Worm (Caenorhabditis elegans): Measurements from ENCODE around the gene C33F10.14.

Gene C33F10.14

DNA sequence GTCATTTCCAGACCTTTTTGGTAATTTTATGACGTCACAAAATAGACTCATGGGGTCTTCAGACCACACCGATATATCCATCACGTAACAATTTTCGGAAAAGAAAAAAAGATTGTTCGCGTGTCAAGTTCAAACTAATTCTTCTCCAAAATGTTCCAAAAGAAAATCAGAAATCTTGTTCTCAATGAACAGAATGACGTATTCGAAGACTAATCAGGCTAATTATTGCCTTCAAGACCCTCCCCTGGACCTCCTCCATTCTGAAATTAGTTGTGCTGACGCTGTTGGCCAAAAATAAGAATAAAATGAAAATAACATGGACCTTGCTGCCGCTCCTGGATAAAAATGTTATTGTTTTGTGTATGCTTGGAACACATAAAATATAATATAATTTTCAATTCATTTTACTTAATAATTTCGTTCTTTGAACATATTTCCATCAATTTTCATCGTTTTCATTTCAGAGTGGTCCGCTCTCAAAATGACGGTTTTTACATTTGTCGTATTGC lies 7.3 kb upstream of the C33F10.14 start, which contains the start of gene F26G1.15:
F26G1.15 (plus strand) TSS at position 459 of the 509 bp plus-strand sequence.
- no peak for TF ChIP-seq sea-1 (GFP tag; conservative IDR thresholded peaks at IDR 0.05)
- no peak for TF ChIP-seq ama-1 (optimal IDR thresholded peaks at IDR 0.05)
- no peak for TF ChIP-seq pes-1 (GFP tag; IDR thresholded peaks at IDR 0.05)
- TF ChIP-seq scrt-1 (GFP tag; IDR thresholded peaks at IDR 0.05), result no peak
- TF ChIP-seq hmbx-1 (tag; optimal IDR thresholded peaks at IDR 0.05), result no peak
- TF ChIP-seq F13C5.2 (tag; optimal IDR thresholded peaks at IDR 0.05), result no peak
- no peak for TF ChIP-seq aly-1 (tag; optimal IDR thresholded peaks at IDR 0.05)
- no peak for TF ChIP-seq ceh-13 (GFP tag; optimal IDR thresholded peaks at IDR 0.05)
- TF ChIP-seq tbx-37 (GFP tag; conservative IDR thresholded peaks at IDR 0.05), result no peak
- no peak for TF ChIP-seq hmg-4 (GFP tag; optimal IDR thresholded peaks at IDR 0.05)
- TF ChIP-seq ets-7 (tag; optimal IDR thresholded peaks at IDR 0.05), result no peak
- TF ChIP-seq tbx-11 (GFP tag; IDR thresholded peaks at IDR 0.05), result no peak
- TF ChIP-seq flt-1 (GFP tag; IDR thresholded peaks at IDR 0.05), result no peak
- no peak for TF ChIP-seq B0310.2 (tag; optimal IDR thresholded peaks at IDR 0.05)
- no peak for TF ChIP-seq tra-4 (tag; optimal IDR thresholded peaks at IDR 0.05)

ce11 chrII:4790687-4791086 lies 6.5 kb upstream of the C33F10.14 start:
- TF ChIP-seq flt-1 (GFP tag; IDR thresholded peaks at IDR 0.05) (no peak), ama-1 (optimal IDR thresholded peaks at IDR 0.05) (no peak), F13C5.2 (tag; optimal IDR thresholded peaks at IDR 0.05) (no peak), scrt-1 (GFP tag; IDR thresholded peaks at IDR 0.05) (no peak), aly-1 (tag; optimal IDR thresholded peaks at IDR 0.05) (no peak), ets-7 (tag; optimal IDR thresholded peaks at IDR 0.05) (no peak), sea-1 (GFP tag; conservative IDR thresholded peaks at IDR 0.05) (no peak), hnd-1 (tag; optimal IDR thresholded peaks at IDR 0.05) (no peak), pes-1 (GFP tag; IDR thresholded peaks at IDR 0.05) (no peak), ceh-13 (GFP tag; optimal IDR thresholded peaks at IDR 0.05) (no peak)

DNA sequence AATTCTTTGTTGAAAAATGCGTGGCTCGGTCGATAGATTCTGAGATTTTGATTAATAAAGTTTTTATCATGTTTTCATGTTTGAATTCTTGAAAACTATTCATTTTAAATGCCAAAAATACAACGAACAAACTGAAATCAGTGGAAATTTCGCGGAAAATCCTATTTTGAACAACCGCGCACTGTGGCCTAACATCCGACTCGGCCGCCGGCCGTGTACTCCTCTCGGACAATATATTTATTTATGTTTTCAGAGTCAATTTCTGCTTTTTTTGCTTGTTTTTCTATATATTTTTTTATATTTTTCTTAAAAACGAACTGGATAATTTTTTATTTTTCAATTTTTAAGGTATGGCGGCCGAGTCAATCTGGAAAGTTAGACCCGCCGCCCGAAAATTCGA lies 5.9 kb upstream of the C33F10.14 start, which contains the start of gene F26G1.1:
F26G1.1 (plus strand) TSS at position 347 of the 400 bp plus-strand sequence.
- no peak for TF ChIP-seq ets-7 (tag; optimal IDR thresholded peaks at IDR 0.05)
- no peak for TF ChIP-seq tbx-11 (GFP tag; IDR thresholded peaks at IDR 0.05)
- TF ChIP-seq tra-4 (tag; optimal IDR thresholded peaks at IDR 0.05), result no peak
- TF ChIP-seq hmg-4 (GFP tag; optimal IDR thresholded peaks at IDR 0.05), result peak; percentile 59
- no peak for TF ChIP-seq ceh-13 (GFP tag; optimal IDR thresholded peaks at IDR 0.05)
- TF ChIP-seq tbx-37 (GFP tag; conservative IDR thresholded peaks at IDR 0.05), result peak; percentile 78
- peak; percentile 24 for TF ChIP-seq F13C5.2 (tag; optimal IDR thresholded peaks at IDR 0.05)
- no peak for TF ChIP-seq sea-1 (GFP tag; conservative IDR thresholded peaks at IDR 0.05)

- TF ChIP-seq ceh-13 (GFP tag; optimal IDR thresholded peaks at IDR 0.05) (no peak), flt-1 (GFP tag; IDR thresholded peaks at IDR 0.05) (no peak), hmg-4 (GFP tag; optimal IDR thresholded peaks at IDR 0.05) (no peak), pes-1 (GFP tag; IDR thresholded peaks at IDR 0.05) (no peak)
These were observed 3.9 kb upstream of the C33F10.14 start for ce11 chrII:4793320-4793719.

DNA sequence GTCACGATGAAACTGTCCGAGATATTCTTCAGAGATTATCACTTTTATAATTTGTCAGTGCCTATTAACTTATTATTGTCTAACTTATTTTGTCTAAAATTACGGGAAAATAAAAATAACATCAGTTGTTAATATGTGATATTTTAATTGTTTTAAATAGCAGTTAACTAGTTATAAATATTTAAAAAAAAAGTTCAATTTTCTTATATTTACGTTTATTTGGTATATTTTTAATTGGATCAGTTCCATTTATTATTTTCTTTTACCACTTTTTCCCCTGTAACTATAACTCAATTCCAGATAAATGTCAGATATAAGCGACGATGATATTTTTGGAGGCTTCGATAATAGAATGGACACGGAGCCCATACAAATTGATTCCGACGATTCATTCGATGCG lies 1.7 kb upstream of the C33F10.14 start, which contains the start of gene C33F10.4:
C33F10.4 (plus strand) TSS at position 301 of the 400 bp plus-strand sequence.
- no peak for TF ChIP-seq ets-7 (tag; optimal IDR thresholded peaks at IDR 0.05)
- TF ChIP-seq B0310.2 (tag; optimal IDR thresholded peaks at IDR 0.05), result no peak
- TF ChIP-seq flt-1 (GFP tag; IDR thresholded peaks at IDR 0.05), result no peak
- no peak for TF ChIP-seq tbx-37 (GFP tag; conservative IDR thresholded peaks at IDR 0.05)
- no peak for TF ChIP-seq scrt-1 (GFP tag; IDR thresholded peaks at IDR 0.05)
- no peak for TF ChIP-seq ama-1 (optimal IDR thresholded peaks at IDR 0.05)
- TF ChIP-seq aly-1 (tag; optimal IDR thresholded peaks at IDR 0.05), result no peak
- TF ChIP-seq hmbx-1 (tag; optimal IDR thresholded peaks at IDR 0.05), result no peak
- no peak for TF ChIP-seq hnd-1 (tag; optimal IDR thresholded peaks at IDR 0.05)
- no peak for TF ChIP-seq F13C5.2 (tag; optimal IDR thresholded peaks at IDR 0.05)
- TF ChIP-seq tbx-11 (GFP tag; IDR thresholded peaks at IDR 0.05), result no peak
- no peak for TF ChIP-seq pes-1 (GFP tag; IDR thresholded peaks at IDR 0.05)
- no peak for TF ChIP-seq tra-4 (tag; optimal IDR thresholded peaks at IDR 0.05)
- TF ChIP-seq ceh-36 (tag; optimal IDR thresholded peaks at IDR 0.05), result no peak
- TF ChIP-seq ceh-13 (GFP tag; optimal IDR thresholded peaks at IDR 0.05), result no peak
- TF ChIP-seq sea-1 (GFP tag; conservative IDR thresholded peaks at IDR 0.05), result no peak

DNA sequence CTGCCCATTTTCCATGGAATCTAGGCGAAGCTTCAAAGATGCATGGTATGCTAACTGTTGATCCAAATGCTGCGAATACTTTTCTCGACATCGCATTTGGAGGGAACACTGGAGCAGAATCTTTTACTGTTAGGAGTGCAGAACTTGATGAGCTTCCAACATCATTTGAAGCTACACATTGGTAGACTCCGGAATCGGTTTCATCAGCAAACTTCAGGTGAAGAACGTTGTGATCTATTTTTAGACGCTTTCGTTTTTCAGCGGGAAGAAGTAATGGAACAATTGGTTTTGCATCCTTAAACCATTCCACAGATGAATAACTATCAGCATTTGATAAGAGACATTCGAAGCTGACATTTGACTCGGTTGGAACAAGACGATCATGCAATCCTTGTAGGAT lies 3.4 kb downstream of the C33F10.14 start:
- no peak for TF ChIP-seq tbx-37 (GFP tag; conservative IDR thresholded peaks at IDR 0.05)
- TF ChIP-seq aly-1 (tag; optimal IDR thresholded peaks at IDR 0.05), result no peak
- no peak for TF ChIP-seq ets-7 (tag; optimal IDR thresholded peaks at IDR 0.05)
- TF ChIP-seq hnd-1 (tag; optimal IDR thresholded peaks at IDR 0.05), result no peak
- TF ChIP-seq tra-4 (tag; optimal IDR thresholded peaks at IDR 0.05), result no peak
- TF ChIP-seq sea-1 (GFP tag; conservative IDR thresholded peaks at IDR 0.05), result no peak
- no peak for TF ChIP-seq scrt-1 (GFP tag; IDR thresholded peaks at IDR 0.05)
- no peak for TF ChIP-seq B0310.2 (tag; optimal IDR thresholded peaks at IDR 0.05)

ce11 chrII:4802917-4803316 lies 5.7 kb downstream of the C33F10.14 start:
- TF ChIP-seq ceh-13 (GFP tag; optimal IDR thresholded peaks at IDR 0.05) (no peak), hnd-1 (tag; optimal IDR thresholded peaks at IDR 0.05) (no peak), flt-1 (GFP tag; IDR thresholded peaks at IDR 0.05) (no peak), sea-1 (GFP tag; conservative IDR thresholded peaks at IDR 0.05) (no peak), tra-4 (tag; optimal IDR thresholded peaks at IDR 0.05) (no peak), ama-1 (optimal IDR thresholded peaks at IDR 0.05) (no peak), tbx-37 (GFP tag; conservative IDR thresholded peaks at IDR 0.05) (no peak), hmg-4 (GFP tag; optimal IDR thresholded peaks at IDR 0.05) (no peak), ceh-36 (tag; optimal IDR thresholded peaks at IDR 0.05) (no peak), scrt-1 (GFP tag; IDR thresholded peaks at IDR 0.05) (no peak)

DNA sequence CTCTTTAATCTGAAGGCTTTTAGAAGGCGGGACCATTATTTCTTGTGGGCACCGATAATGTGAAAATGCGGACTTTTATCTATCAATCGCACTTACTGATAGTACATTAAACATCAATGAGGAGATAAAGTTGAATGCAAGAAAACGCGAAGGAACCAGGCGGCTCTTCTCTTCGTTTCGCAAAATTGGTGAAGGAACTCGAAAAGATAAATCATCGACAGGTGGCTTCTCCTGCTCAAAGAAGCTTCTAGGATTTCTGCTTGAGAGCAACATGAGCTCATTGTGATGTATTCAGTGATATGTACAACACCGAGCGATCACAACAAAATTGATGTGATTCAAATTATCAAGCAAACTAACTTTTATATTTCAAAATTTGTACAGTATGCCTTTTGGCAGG lies 8.6 kb downstream of the C33F10.14 start:
- TF ChIP-seq hmg-4 (GFP tag; optimal IDR thresholded peaks at IDR 0.05), result no peak
- TF ChIP-seq sea-1 (GFP tag; conservative IDR thresholded peaks at IDR 0.05), result no peak
- TF ChIP-seq tbx-11 (GFP tag; IDR thresholded peaks at IDR 0.05), result no peak
- TF ChIP-seq B0310.2 (tag; optimal IDR thresholded peaks at IDR 0.05), result no peak
- no peak for TF ChIP-seq aly-1 (tag; optimal IDR thresholded peaks at IDR 0.05)
- no peak for TF ChIP-seq tra-4 (tag; optimal IDR thresholded peaks at IDR 0.05)
- no peak for TF ChIP-seq flt-1 (GFP tag; IDR thresholded peaks at IDR 0.05)
- TF ChIP-seq pes-1 (GFP tag; IDR thresholded peaks at IDR 0.05), result no peak
- no peak for TF ChIP-seq hmbx-1 (tag; optimal IDR thresholded peaks at IDR 0.05)
- no peak for TF ChIP-seq ets-7 (tag; optimal IDR thresholded peaks at IDR 0.05)
- TF ChIP-seq hnd-1 (tag; optimal IDR thresholded peaks at IDR 0.05), result no peak
- no peak for TF ChIP-seq ceh-13 (GFP tag; optimal IDR thresholded peaks at IDR 0.05)
- TF ChIP-seq tbx-37 (GFP tag; conservative IDR thresholded peaks at IDR 0.05), result no peak
- TF ChIP-seq scrt-1 (GFP tag; IDR thresholded peaks at IDR 0.05), result no peak
- TF ChIP-seq ama-1 (optimal IDR thresholded peaks at IDR 0.05), result no peak

Data from whole organism, early embryonic.